Fruit fly (Drosophila melanogaster) whole organism, adult: Measurements from ENCODE around the gene rictor.

ENCODE experiments used
- CG11617 ChIP-seq: fragments of 200-800 bp; sonication (Bioruptor generic); optimal IDR thresholded peaks from 2 replicates; lab custom pipeline; 2017; ENCODE audit warnings: mild to moderate bottlenecking, missing biosample characterization, missing genetic modification reagents, missing genetic modification characterization
- CG12768 ChIP-seq: fragments of 200-800 bp; sonication (Bioruptor generic); optimal IDR thresholded peaks from 2 replicates; lab custom pipeline; 2017; ENCODE audit warnings: missing biosample characterization, missing genetic modification characterization, mild to moderate bottlenecking, moderate library complexity, missing genetic modification reagents
- CG14711 ChIP-seq: fragments of 200-800 bp; sonication (Bioruptor generic); optimal IDR thresholded peaks from 2 replicates; lab custom pipeline; 2018; ENCODE audit warnings: missing biosample characterization, mild to moderate bottlenecking, missing genetic modification characterization, moderate library complexity
- CG1620 ChIP-seq: fragments of 200-800 bp; sonication (Bioruptor generic); optimal IDR thresholded peaks from 2 replicates; lab custom pipeline; 2016; ENCODE audit warnings: missing biosample characterization, missing genetic modification characterization
- CG33017 ChIP-seq: fragments of 200-800 bp; sonication (Bioruptor generic); optimal IDR thresholded peaks from 2 replicates; lab custom pipeline; 2018; ENCODE audit warnings: missing biosample characterization, mild to moderate bottlenecking, missing genetic modification characterization, moderate library complexity
- CG5204 ChIP-seq: fragments of 200-800 bp; sonication (Bioruptor generic); optimal IDR thresholded peaks from 2 replicates; lab custom pipeline; 2016; ENCODE audit warnings: missing biosample characterization, missing genetic modification characterization
- CG7045 ChIP-seq: fragments of 200-800 bp; sonication (Bioruptor generic); optimal IDR thresholded peaks from 2 replicates; lab custom pipeline; 2017; ENCODE audit warnings: missing biosample characterization, mild to moderate bottlenecking, missing genetic modification characterization
- CG7101 ChIP-seq: fragments of 200-800 bp; sonication (Bioruptor generic); optimal IDR thresholded peaks from 2 replicates; lab custom pipeline; 2018; ENCODE audit warnings: missing biosample characterization, mild to moderate bottlenecking, missing genetic modification characterization, moderate library complexity
- Clk ChIP-seq: fragments of 200-800 bp; sonication (Bioruptor generic); optimal IDR thresholded peaks from 2 replicates; lab custom pipeline; 2017; ENCODE audit warnings: missing biosample characterization, missing genetic modification characterization
- Crg-1 ChIP-seq: fragments of 200-800 bp; sonication (Bioruptor generic); optimal IDR thresholded peaks from 2 replicates; lab custom pipeline; 2016; ENCODE audit warnings: missing biosample characterization, missing genetic modification characterization
- Hr96 ChIP-seq: fragments of 200-800 bp; sonication (Bioruptor generic); optimal IDR thresholded peaks from 2 replicates; lab custom pipeline; 2016; ENCODE audit warnings: missing biosample characterization, missing genetic modification characterization
- Mnt ChIP-seq: fragments of 200-800 bp; sonication (Bioruptor generic); optimal IDR thresholded peaks from 2 replicates; lab custom pipeline; 2016; ENCODE audit warnings: missing biosample characterization, mild to moderate bottlenecking, missing genetic modification characterization
- bab1 ChIP-seq: fragments of 200-800 bp; sonication (Bioruptor generic); optimal IDR thresholded peaks from 3 replicates; lab custom pipeline; 2019; ENCODE audit warnings: missing biosample characterization, mild to moderate bottlenecking, missing genetic modification characterization, moderate library complexity
- cic ChIP-seq: fragments of 200-800 bp; sonication (Bioruptor generic); optimal IDR thresholded peaks from 2 replicates; lab custom pipeline; 2017; ENCODE audit warnings: missing biosample characterization, mild to moderate bottlenecking, missing genetic modification characterization, moderate library complexity
- cnc ChIP-seq, 2 experiments: fragments of >200 bp; optimal IDR thresholded peaks; 2 replicates each; lab custom pipeline; 2017
- kay ChIP-seq: fragments of 200-800 bp; sonication (Bioruptor generic); peaks from one replicate; lab custom pipeline; 2016; ENCODE audit warnings: missing biosample characterization, missing genetic modification characterization, borderline replicate concordance
- ovo ChIP-seq: fragments of 200-800 bp; sonication (Bioruptor generic); optimal IDR thresholded peaks from 2 replicates; lab custom pipeline; 2016; ENCODE audit warnings: missing biosample characterization, missing genetic modification characterization
- pad ChIP-seq: fragments of 200-800 bp; sonication (Bioruptor generic); optimal IDR thresholded peaks from 3 replicates; lab custom pipeline; 2017; ENCODE audit warnings: missing biosample characterization, missing genetic modification characterization, mild to moderate bottlenecking, moderate library complexity, missing genetic modification reagents
- tj ChIP-seq: fragments of 200-800 bp; sonication (Bioruptor generic); optimal IDR thresholded peaks from 3 replicates; lab custom pipeline; 2017; ENCODE audit warnings: missing biosample characterization, mild to moderate bottlenecking, missing genetic modification characterization, moderate library complexity
- toe ChIP-seq: fragments of 200-800 bp; sonication (Bioruptor generic); optimal IDR thresholded peaks from 2 replicates; lab custom pipeline; 2016; ENCODE audit warnings: missing biosample characterization, missing genetic modification characterization

The rictor gene

dm6 chrX:19220963-19221572, 40.0 kb downstream of the rictor start:
- no peak for TF ChIP-seq CG5204 (GFP tag; lab: Kevin White, UChicago)
- TF ChIP-seq CG14711 (tag; lab: Kevin White, UChicago), result no peak
- TF ChIP-seq cic (GFP tag; lab: Kevin White, UChicago), result no peak
- TF ChIP-seq CG7101 (tag; lab: Kevin White, UChicago), result no peak
- TF ChIP-seq Crg-1 (GFP tag; lab: Kevin White, UChicago), result no peak
- no peak for TF ChIP-seq Clk (GFP tag; lab: Kevin White, UChicago)
- TF ChIP-seq CG12768 (GFP tag; lab: Kevin White, UChicago), result no peak
- no peak for TF ChIP-seq bab1 (GFP tag; lab: Kevin White, UChicago)
- no peak for TF ChIP-seq CG7045 (GFP tag; lab: Kevin White, UChicago)
- no peak for TF ChIP-seq kay (GFP tag; lab: Kevin White, UChicago)
- no peak for TF ChIP-seq CG11617 (GFP tag; lab: Kevin White, UChicago)
- TF ChIP-seq tj (GFP tag; lab: Kevin White, UChicago), result no peak
- TF ChIP-seq ovo, result no peak
- TF ChIP-seq Mnt (GFP tag; lab: Kevin White, UChicago), result no peak
- no peak for TF ChIP-seq CG1620 (GFP tag; lab: Kevin White, UChicago)
- TF ChIP-seq Hr96 (GFP tag; lab: Kevin White, UChicago), result no peak
- TF ChIP-seq CG33017, result no peak
- no peak for TF ChIP-seq toe
- TF ChIP-seq pad (GFP tag; lab: Kevin White, UChicago), result no peak

dm6 chrX:19220415-19220814, 40.6 kb downstream of the rictor start, which contains the start of gene CG7884:
CG7884 (plus strand) TSS chrX:19220622.
- no peak for TF ChIP-seq tj (GFP tag; lab: Kevin White, UChicago)
- TF ChIP-seq Mnt (GFP tag; lab: Kevin White, UChicago), result no peak
- TF ChIP-seq CG33017, result no peak
- no peak for TF ChIP-seq CG7045 (GFP tag; lab: Kevin White, UChicago)
- TF ChIP-seq pad (GFP tag; lab: Kevin White, UChicago), result no peak
- no peak for TF ChIP-seq CG12768 (GFP tag; lab: Kevin White, UChicago)
- no peak for TF ChIP-seq CG7101 (tag; lab: Kevin White, UChicago)
- no peak for TF ChIP-seq cnc (optimal IDR thresholded peaks at IDR 0.05; lab: Kevin White, UChicago)
- no peak for TF ChIP-seq ovo
- TF ChIP-seq kay (GFP tag; lab: Kevin White, UChicago), result no peak
- TF ChIP-seq CG11617 (GFP tag; lab: Kevin White, UChicago), result no peak
- TF ChIP-seq CG1620 (GFP tag; lab: Kevin White, UChicago), result no peak
- no peak for TF ChIP-seq toe
- no peak for TF ChIP-seq Hr96 (GFP tag; lab: Kevin White, UChicago)
- TF ChIP-seq CG5204 (GFP tag; lab: Kevin White, UChicago), result no peak

- TF ChIP-seq CG11617 (GFP tag; lab: Kevin White, UChicago), result no peak
- no peak for TF ChIP-seq Clk (GFP tag; lab: Kevin White, UChicago)
- no peak for TF ChIP-seq cnc (optimal IDR thresholded peaks at IDR 0.05; lab: Kevin White, UChicago)
- no peak for TF ChIP-seq tj (GFP tag; lab: Kevin White, UChicago)
- no peak for TF ChIP-seq pad (GFP tag; lab: Kevin White, UChicago)
- TF ChIP-seq Mnt (GFP tag; lab: Kevin White, UChicago), result no peak
- TF ChIP-seq CG7045 (GFP tag; lab: Kevin White, UChicago), result no peak
- no peak for TF ChIP-seq CG14711 (tag; lab: Kevin White, UChicago)
- TF ChIP-seq CG1620 (GFP tag; lab: Kevin White, UChicago), result no peak
- no peak for TF ChIP-seq kay (GFP tag; lab: Kevin White, UChicago)
- TF ChIP-seq Crg-1 (GFP tag; lab: Kevin White, UChicago), result no peak
- no peak for TF ChIP-seq CG7101 (tag; lab: Kevin White, UChicago)
- TF ChIP-seq CG5204 (GFP tag; lab: Kevin White, UChicago), result no peak
- TF ChIP-seq Hr96 (GFP tag; lab: Kevin White, UChicago), result no peak
- TF ChIP-seq bab1 (GFP tag; lab: Kevin White, UChicago), result no peak
- TF ChIP-seq CG12768 (GFP tag; lab: Kevin White, UChicago), result no peak
- TF ChIP-seq toe, result no peak
- TF ChIP-seq cic (GFP tag; lab: Kevin White, UChicago), result no peak
These were observed 44.4 kb downstream of the rictor start for dm6 chrX:19216671-19217070.

dm6 chrX:19215215-19215614, 45.8 kb downstream of the rictor start, which contains the start of gene Muc18B:
Muc18B (plus strand) TSS chrX:19215515.
- TF ChIP-seq CG14711 (tag; lab: Kevin White, UChicago) (no peak), CG1620 (GFP tag; lab: Kevin White, UChicago) (no peak), CG11617 (GFP tag; lab: Kevin White, UChicago) (no peak)

dm6 chrX:19212954-19213353, 48.1 kb downstream of the rictor start, which contains the start of gene Mur18B:
Mur18B (plus strand) TSS chrX:19213254.
- TF ChIP-seq CG7101 (tag; lab: Kevin White, UChicago), result no peak
- no peak for TF ChIP-seq kay (GFP tag; lab: Kevin White, UChicago)
- no peak for TF ChIP-seq CG7045 (GFP tag; lab: Kevin White, UChicago)

- no peak for TF ChIP-seq CG14711 (tag; lab: Kevin White, UChicago)
- TF ChIP-seq tj (GFP tag; lab: Kevin White, UChicago), result no peak
- TF ChIP-seq cnc (optimal IDR thresholded peaks at IDR 0.05; lab: Kevin White, UChicago), result no peak
- TF ChIP-seq CG7101 (tag; lab: Kevin White, UChicago), result no peak
- no peak for TF ChIP-seq Hr96 (GFP tag; lab: Kevin White, UChicago)
- TF ChIP-seq CG33017, result no peak
These were observed 49.1 kb downstream of the rictor start, which contains the start of gene CG14195 for dm6 chrX:19211982-19212381. CG14195 (minus strand) TSS chrX:19212082.
